Worm (Caenorhabditis elegans): Measurements from ENCODE around the gene Y55F3AM.9.

- TF ChIP-seq him-1 (tag; optimal IDR thresholded peaks at IDR 0.05) (no peak), W03F9.2 (tag; optimal IDR thresholded peaks at IDR 0.05) (no peak), dao-5 (tag; optimal IDR thresholded peaks at IDR 0.05) (no peak)
Observed at ce11 chrIV:1011776-1012175, 2.2 kb upstream of the Y55F3AM.9 start.
